Worm (Caenorhabditis elegans): Measurements from ENCODE around the gene bli-5.

ce11 chrIII:13430162-13430561 lies 594 bp upstream of the bli-5 start, which contains the start of gene trf-1:
- no peak for TF ChIP-seq him-1 (tag; optimal IDR thresholded peaks at IDR 0.05)
- TF ChIP-seq W03F9.2 (tag; optimal IDR thresholded peaks at IDR 0.05) = no peak
- TF ChIP-seq dao-5 (tag; optimal IDR thresholded peaks at IDR 0.05) = no peak

Data from whole organism, L4/young adult.